Fruit fly (Drosophila melanogaster): ENCODE measurements around the gene CG34298.

- TF ChIP-seq br (GFP tag; optimal IDR thresholded peaks at IDR 0.05) (no peak), Abd-B (GFP tag; optimal IDR thresholded peaks at IDR 0.05) (no peak), Mio (GFP tag; optimal IDR thresholded peaks at IDR 0.05) (no peak), Myc (optimal IDR thresholded peaks at IDR 0.05) (no peak), CrebA (GFP tag; optimal IDR thresholded peaks at IDR 0.05; ENCODE audit: borderline replicate concordance) (no peak)
Observed at dm6 chr3R:30023445-30023844, 23.9 kb downstream of the CG34298 start.

Measured in whole organism, wandering third instar larva.